Worm (Caenorhabditis elegans): ENCODE measurements around the gene tbx-34.
"Not testable (repeated sequence)": the region's sequence is repeated elsewhere in the genome, so short reads cannot be mapped to it uniquely, and the experiment has no call there.

tbx-34 gene

DNA sequence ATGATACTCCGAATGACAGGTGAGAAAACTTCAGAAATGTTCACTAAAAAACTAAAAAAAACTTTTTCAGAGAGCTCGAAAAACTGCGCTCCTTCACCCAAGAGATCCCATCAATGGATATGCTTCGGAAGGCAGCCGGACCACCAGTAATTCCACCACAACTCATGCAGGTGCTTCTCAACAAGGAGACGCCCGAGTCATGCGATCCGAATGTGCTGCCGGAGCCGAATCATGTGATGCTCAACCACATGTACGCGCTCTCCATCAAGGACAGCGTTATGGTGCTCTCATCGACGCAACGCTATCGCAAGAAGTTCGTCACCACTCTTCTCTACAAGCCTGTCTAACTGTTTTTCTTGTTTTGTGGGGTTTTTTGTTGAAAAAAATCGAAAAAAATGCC is 19.7 kb upstream of the tbx-34 start:
- no peak for TF ChIP-seq ceh-36 (tag; optimal IDR thresholded peaks at IDR 0.05)

DNA sequence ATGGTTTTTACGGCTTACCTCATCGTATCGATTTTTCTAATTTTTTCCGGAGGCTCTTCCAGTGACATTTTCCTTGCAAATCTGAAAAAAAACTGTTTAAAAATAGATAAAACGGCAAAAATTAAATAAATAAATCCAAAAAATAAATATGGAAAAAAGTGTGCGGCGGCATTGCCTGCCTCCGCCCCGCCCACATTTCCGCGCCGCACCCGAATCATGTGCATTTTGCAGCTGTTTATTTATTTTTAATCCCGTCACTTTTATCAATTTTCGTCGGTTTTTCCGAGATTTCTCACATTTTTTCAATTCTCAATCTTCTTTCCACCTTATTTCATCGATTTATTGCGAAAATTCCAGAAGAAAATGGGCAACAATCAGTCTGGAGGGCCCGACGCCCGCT is 18.7 kb upstream of the tbx-34 start, which contains the start of the genes Y47D3A.14 and aakb-2:
TSS of gene Y47D3A.14 (minus strand) at position 81 of the 400 bp plus-strand sequence.
TSS of gene aakb-2 (plus strand) at position 356 of the 400 bp plus-strand sequence.
- TF ChIP-seq tbx-37 (GFP tag; conservative IDR thresholded peaks at IDR 0.05) (no peak), sea-1 (GFP tag; conservative IDR thresholded peaks at IDR 0.05) (peak; percentile 61; the same call in 1 of the 2 replicates), hnd-1 (tag; optimal IDR thresholded peaks at IDR 0.05) (peak; percentile 23), pes-1 (GFP tag; IDR thresholded peaks at IDR 0.05) (peak; percentile 75), ceh-36 (tag; optimal IDR thresholded peaks at IDR 0.05) (peak; percentile 36), B0310.2 (tag; optimal IDR thresholded peaks at IDR 0.05) (no peak), flt-1 (GFP tag; IDR thresholded peaks at IDR 0.05) (peak; percentile 53), F13C5.2 (tag; optimal IDR thresholded peaks at IDR 0.05) (peak; percentile 88), ceh-13 (GFP tag; optimal IDR thresholded peaks at IDR 0.05) (peak; percentile 2)

DNA sequence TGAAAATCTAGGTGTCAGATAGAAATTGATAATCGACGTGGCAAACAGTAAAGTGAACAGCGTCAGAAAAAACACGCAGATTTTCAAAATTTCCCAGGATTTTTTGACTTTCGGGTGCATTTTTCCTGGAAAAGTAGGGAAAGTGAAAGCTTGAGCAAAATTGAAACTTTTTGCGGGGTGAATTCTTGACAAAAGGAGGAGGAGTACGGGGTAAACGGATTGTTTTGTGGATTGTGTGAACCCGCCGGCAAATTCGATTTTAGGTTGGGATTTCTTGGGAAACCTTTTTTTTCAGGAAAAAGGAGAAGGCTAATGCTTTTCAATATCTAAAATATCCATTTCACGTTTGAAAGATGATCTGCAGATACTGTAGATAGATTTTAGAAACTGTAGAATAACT is 16.7 kb upstream of the tbx-34 start, which contains the start of gene Y47D3A.34:
TSS of gene Y47D3A.34 (minus strand) at position 120 of the 400 bp plus-strand sequence.
- TF ChIP-seq sea-1 (GFP tag; conservative IDR thresholded peaks at IDR 0.05): no peak
- no peak for TF ChIP-seq aly-1 (tag; optimal IDR thresholded peaks at IDR 0.05)
- TF ChIP-seq scrt-1 (GFP tag; IDR thresholded peaks at IDR 0.05): no peak
- no peak for TF ChIP-seq ama-1 (optimal IDR thresholded peaks at IDR 0.05)

DNA sequence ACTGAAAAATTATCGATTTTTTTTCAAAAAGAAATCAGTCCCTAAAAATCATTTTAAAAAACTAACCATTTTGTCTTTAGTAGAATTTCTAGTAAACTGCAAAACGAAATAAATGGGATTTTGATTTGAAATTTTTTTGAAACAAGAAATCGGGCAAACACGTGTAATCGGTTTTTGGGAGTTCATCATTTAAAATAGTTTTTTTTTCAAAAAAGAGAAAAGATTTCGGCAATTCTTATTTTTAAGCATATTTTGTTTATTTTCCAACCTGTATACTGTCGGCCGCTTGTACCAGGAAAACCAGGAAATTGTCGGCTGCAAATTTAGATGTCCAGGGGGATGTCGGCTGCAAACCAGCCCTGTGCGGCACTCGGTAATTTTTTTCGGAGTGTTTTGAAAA is 13.9 kb upstream of the tbx-34 start, which contains the start of gene elo-8:
TSS of gene elo-8 (minus strand) at position 101 of the 400 bp plus-strand sequence.
- TF ChIP-seq aly-1 (tag; optimal IDR thresholded peaks at IDR 0.05) (no peak), scrt-1 (GFP tag; IDR thresholded peaks at IDR 0.05) (no peak), hmg-4 (GFP tag; optimal IDR thresholded peaks at IDR 0.05) (no peak), tbx-37 (GFP tag; conservative IDR thresholded peaks at IDR 0.05) (no peak), ceh-13 (GFP tag; optimal IDR thresholded peaks at IDR 0.05) (no peak), pes-1 (GFP tag; IDR thresholded peaks at IDR 0.05) (no peak), ceh-36 (tag; optimal IDR thresholded peaks at IDR 0.05) (no peak), F13C5.2 (tag; optimal IDR thresholded peaks at IDR 0.05) (no peak), hnd-1 (tag; optimal IDR thresholded peaks at IDR 0.05) (no peak), tra-4 (tag; optimal IDR thresholded peaks at IDR 0.05) (no peak), tbx-11 (GFP tag; IDR thresholded peaks at IDR 0.05) (no peak), hmbx-1 (tag; optimal IDR thresholded peaks at IDR 0.05) (no peak), ets-7 (tag; optimal IDR thresholded peaks at IDR 0.05) (no peak), ama-1 (optimal IDR thresholded peaks at IDR 0.05) (no peak), sea-1 (GFP tag; conservative IDR thresholded peaks at IDR 0.05) (no peak), flt-1 (GFP tag; IDR thresholded peaks at IDR 0.05) (no peak)

DNA sequence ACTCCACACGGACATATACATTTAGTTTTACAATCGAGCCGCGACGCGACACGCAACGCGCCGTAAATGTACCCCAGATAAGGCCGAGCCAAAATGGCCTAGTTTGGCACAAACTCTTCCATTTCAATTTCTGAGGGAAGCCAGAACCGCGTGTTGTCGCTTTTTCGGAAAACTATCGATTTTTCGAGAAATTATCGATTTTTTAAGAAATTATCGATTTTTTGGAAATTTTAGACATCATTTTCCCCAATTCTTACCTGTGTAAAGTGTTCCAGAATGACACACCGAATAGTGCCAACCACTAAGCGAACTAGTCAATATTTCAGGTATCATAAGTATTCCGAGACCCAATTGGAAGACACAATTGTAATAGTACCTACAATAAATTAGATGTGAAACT is 13.4 kb upstream of the tbx-34 start:
- no peak for TF ChIP-seq ets-7 (tag; optimal IDR thresholded peaks at IDR 0.05)
- no peak for TF ChIP-seq flt-1 (GFP tag; IDR thresholded peaks at IDR 0.05)
- TF ChIP-seq sea-1 (GFP tag; conservative IDR thresholded peaks at IDR 0.05): no peak
- no peak for TF ChIP-seq ceh-36 (tag; optimal IDR thresholded peaks at IDR 0.05)
- no peak for TF ChIP-seq hmg-4 (GFP tag; optimal IDR thresholded peaks at IDR 0.05)
- TF ChIP-seq ceh-13 (GFP tag; optimal IDR thresholded peaks at IDR 0.05): no peak
- TF ChIP-seq tra-4 (tag; optimal IDR thresholded peaks at IDR 0.05): no peak
- no peak for TF ChIP-seq F13C5.2 (tag; optimal IDR thresholded peaks at IDR 0.05)
- TF ChIP-seq tbx-37 (GFP tag; conservative IDR thresholded peaks at IDR 0.05): no peak
- no peak for TF ChIP-seq hmbx-1 (tag; optimal IDR thresholded peaks at IDR 0.05)
- TF ChIP-seq B0310.2 (tag; optimal IDR thresholded peaks at IDR 0.05): no peak
- TF ChIP-seq pes-1 (GFP tag; IDR thresholded peaks at IDR 0.05): no peak

DNA sequence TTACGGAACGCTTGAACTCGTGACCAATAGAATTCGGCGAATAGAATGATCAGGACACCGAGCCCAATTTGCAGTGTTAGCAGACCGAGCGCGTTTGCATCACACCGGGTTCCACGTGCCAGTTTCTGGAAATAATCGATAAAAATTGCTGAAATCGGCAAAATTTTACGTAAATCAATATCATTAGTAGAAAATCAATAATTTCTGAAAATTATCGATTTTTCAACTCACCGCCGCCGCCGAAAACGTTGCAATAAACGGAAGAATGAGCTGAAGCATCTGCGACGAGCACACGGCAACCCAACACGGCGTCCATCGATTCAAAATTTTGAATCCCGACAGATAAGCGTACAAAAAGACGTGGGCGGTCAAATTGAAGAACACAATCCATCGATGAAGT is 12.5 kb upstream of the tbx-34 start:
- TF ChIP-seq ceh-36 (tag; optimal IDR thresholded peaks at IDR 0.05) (no peak), scrt-1 (GFP tag; IDR thresholded peaks at IDR 0.05) (no peak)

DNA sequence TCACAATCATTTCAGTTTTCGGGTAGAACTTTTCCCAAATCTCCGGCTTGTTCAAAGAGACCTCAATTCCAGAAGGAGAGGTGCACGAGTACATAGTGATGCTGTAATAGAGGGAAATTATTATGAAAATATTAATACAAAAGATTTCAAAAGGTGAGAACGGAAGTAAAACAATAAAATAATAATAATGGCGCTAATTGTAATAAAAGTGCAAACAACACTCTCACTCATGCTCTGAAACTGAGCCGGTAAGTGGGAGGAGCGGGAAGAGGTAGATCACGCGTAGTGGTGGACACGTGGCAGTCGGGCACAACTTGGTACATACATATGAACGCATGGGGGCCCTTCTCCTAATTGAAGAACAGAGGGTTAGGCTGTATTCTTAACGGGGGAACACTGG is 9.0 kb upstream of the tbx-34 start, which contains the start of gene tbx-37:
TSS of gene tbx-37 (minus strand) at position 101 of the 400 bp plus-strand sequence.
- TF ChIP-seq sea-1 (GFP tag; conservative IDR thresholded peaks at IDR 0.05) (no peak), F13C5.2 (tag; optimal IDR thresholded peaks at IDR 0.05) (no peak), hnd-1 (tag; optimal IDR thresholded peaks at IDR 0.05) (no peak), ama-1 (optimal IDR thresholded peaks at IDR 0.05) (no peak), pes-1 (GFP tag; IDR thresholded peaks at IDR 0.05) (no peak), tra-4 (tag; optimal IDR thresholded peaks at IDR 0.05) (no peak), tbx-37 (GFP tag; conservative IDR thresholded peaks at IDR 0.05) (no peak), ceh-13 (GFP tag; optimal IDR thresholded peaks at IDR 0.05) (no peak), ceh-36 (tag; optimal IDR thresholded peaks at IDR 0.05) (no peak), ets-7 (tag; optimal IDR thresholded peaks at IDR 0.05) (no peak), hmbx-1 (tag; optimal IDR thresholded peaks at IDR 0.05) (no peak), hmg-4 (GFP tag; optimal IDR thresholded peaks at IDR 0.05) (no peak), aly-1 (tag; optimal IDR thresholded peaks at IDR 0.05) (no peak), flt-1 (GFP tag; IDR thresholded peaks at IDR 0.05) (no peak), B0310.2 (tag; optimal IDR thresholded peaks at IDR 0.05) (no peak), tbx-11 (GFP tag; IDR thresholded peaks at IDR 0.05) (no peak), scrt-1 (GFP tag; IDR thresholded peaks at IDR 0.05) (no peak)

DNA sequence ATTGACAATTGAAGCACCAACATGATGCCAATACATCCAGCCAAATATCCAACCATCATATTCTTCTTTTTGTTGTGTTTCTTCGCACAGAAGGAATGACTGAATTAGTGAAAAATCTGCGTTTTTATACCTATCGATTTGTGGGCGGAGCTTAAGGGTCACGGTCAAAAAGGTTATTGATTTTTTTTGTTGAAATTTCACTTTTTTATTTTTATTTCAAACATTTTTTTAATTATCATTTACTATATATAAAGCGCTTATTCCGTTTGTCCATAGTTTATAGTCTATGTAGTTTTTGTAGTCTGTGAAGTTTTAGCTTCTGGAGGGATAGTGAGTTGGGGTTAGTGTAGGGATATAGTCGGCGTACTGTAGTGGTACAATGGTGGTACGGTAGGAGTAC is 6.0 kb upstream of the tbx-34 start, which contains the start of gene Y47D3A.13:
TSS of gene Y47D3A.13 (minus strand) at position 101 of the 400 bp plus-strand sequence.
- TF ChIP-seq tra-4 (tag; optimal IDR thresholded peaks at IDR 0.05); hmbx-1 (tag; optimal IDR thresholded peaks at IDR 0.05); hmg-4 (GFP tag; optimal IDR thresholded peaks at IDR 0.05): not testable (repeated sequence)
